Worm (Caenorhabditis elegans): Measurements from ENCODE around the gene clec-37.

DNA sequence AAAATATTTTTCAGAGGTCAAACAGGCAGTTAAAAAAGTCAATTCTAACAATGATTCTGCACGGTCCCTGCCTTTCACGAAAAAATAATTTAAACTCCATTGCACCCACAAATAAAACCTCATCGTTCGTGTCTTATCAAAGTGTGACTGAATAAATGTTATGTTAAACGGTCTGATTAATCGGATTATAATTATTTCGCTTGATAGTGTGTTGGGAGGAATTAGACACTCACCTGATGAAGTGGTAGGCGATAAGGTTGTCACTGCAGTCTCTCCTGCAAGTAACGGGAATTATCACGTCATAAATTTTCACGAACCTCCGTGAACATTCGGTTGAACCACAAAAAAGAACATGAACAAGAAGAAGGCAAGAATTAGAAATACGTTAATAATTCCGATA is 11.6 kb downstream of the clec-37 start:
- TF ChIP-seq unc-62 (GFP tag; optimal IDR thresholded peaks at IDR 0.05 in 1 of 2) (no peak), unc-62 (tag; optimal IDR thresholded peaks at IDR 0.05) (no peak), lsy-2 (tag; optimal IDR thresholded peaks at IDR 0.05) (no peak), rbr-2 (tag; optimal IDR thresholded peaks at IDR 0.05) (no peak)
